Fruit fly (Drosophila melanogaster): ENCODE results near the gene Pxt.

- TF ChIP-seq CG1620 (GFP tag; optimal IDR thresholded peaks at IDR 0.05) (peak; percentile 10), CG11617 (GFP tag; optimal IDR thresholded peaks at IDR 0.05) (no peak), CG7101 (tag; optimal IDR thresholded peaks at IDR 0.05) (peak; percentile 14), kay (GFP tag; ENCODE audit: borderline replicate concordance) (no peak)
Measured at dm6 chr3R:17718051-17718693, 1.1 kb upstream of the Pxt start, which contains the start of gene osa.
